Worm (Caenorhabditis elegans) whole organism, late embryonic: ENCODE measurements around the gene B0454.8.

Experiments used
- T23F11.4 ChIP-seq: fragments of 200-800 bp; sonication (Bioruptor generic); optimal IDR thresholded peaks from 2 replicates; lab custom pipeline; 2018; ENCODE audit warnings: mild to moderate bottlenecking, missing genetic modification characterization, missing compliant biosample characterization
- ama-1 ChIP-seq: fragments of 150-350 bp; optimal IDR thresholded peaks from 2 replicates; lab custom pipeline; 2014
- ceh-30 ChIP-seq: fragments of 150-350 bp; optimal IDR thresholded peaks from 2 replicates; lab custom pipeline; 2014; ENCODE audit warnings: missing biosample characterization, missing genetic modification characterization
- elt-2 ChIP-seq: sonication (generic microtip); optimal IDR thresholded peaks from 2 replicates; lab custom pipeline; 2016; ENCODE audit warnings: missing genetic modification reagents, missing genetic modification characterization, missing compliant biosample characterization
- fkh-10 ChIP-seq: fragments of 150-350 bp; optimal IDR thresholded peaks from 2 replicates; lab custom pipeline; 2014; ENCODE audit warnings: missing biosample characterization, missing genetic modification reagents, missing genetic modification characterization
- hlh-15 ChIP-seq: sonication (generic microtip); optimal IDR thresholded peaks from 2 replicates; lab custom pipeline; 2016; ENCODE audit warnings: missing genetic modification characterization, missing compliant biosample characterization
- lin-11 ChIP-seq: fragments of 200-800 bp; sonication (Bioruptor generic); optimal IDR thresholded peaks from 2 replicates; lab custom pipeline; 2018; ENCODE audit warnings: mild to moderate bottlenecking, missing genetic modification characterization, missing compliant biosample characterization
- nhr-11 ChIP-seq: fragments of 150-350 bp; optimal IDR thresholded peaks from 2 replicates; lab custom pipeline; 2014; ENCODE audit warnings: missing biosample characterization, missing genetic modification characterization
- tbx-2 ChIP-seq: sonication (generic microtip); optimal IDR thresholded peaks from 2 replicates; lab custom pipeline; 2016; ENCODE audit warnings: missing genetic modification characterization, missing compliant biosample characterization
- tbx-7 ChIP-seq: sonication (generic microtip); optimal IDR thresholded peaks from 2 replicates; lab custom pipeline; 2016; ENCODE audit warnings: missing genotype, missing genetic modification characterization, missing compliant biosample characterization

ce11 chrII:3036344-3036743 lies 6.9 kb downstream of the B0454.8 start:
- no peak for TF ChIP-seq tbx-2 (tag; lab: Kevin White, UChicago)
- TF ChIP-seq ceh-30: no peak
- TF ChIP-seq nhr-11 (tag; lab: Kevin White, UChicago): no peak
- TF ChIP-seq tbx-7: no peak
- no peak for TF ChIP-seq fkh-10 (GFP tag; lab: Kevin White, UChicago)
- TF ChIP-seq lin-11 (tag; lab: Kevin White, UChicago): no peak
- no peak for TF ChIP-seq hlh-15 (tag; lab: Kevin White, UChicago)
- TF ChIP-seq elt-2: no peak
- TF ChIP-seq T23F11.4 (GFP tag; lab: Kevin White, UChicago): no peak
- no peak for TF ChIP-seq ama-1 (lab: Kevin White, UChicago)
